Worm (Caenorhabditis elegans) whole organism, L2 larva: ENCODE measurements around the gene Y43F8C.5.

Experiments
- alr-1 ChIP-seq: fragments of 150-350 bp; optimal IDR thresholded peaks from 2 replicates; lab custom pipeline; 2014; ENCODE audit warnings: missing biosample characterization, missing genetic modification characterization
- elt-1 ChIP-seq: fragments of 150-350 bp; optimal IDR thresholded peaks from 2 replicates; lab custom pipeline; 2014; ENCODE audit warnings: missing biosample characterization, missing genetic modification characterization
- fos-1 ChIP-seq: fragments of 150-350 bp; optimal IDR thresholded peaks from 2 replicates; lab custom pipeline; 2014; ENCODE audit warnings: missing biosample characterization, missing genetic modification characterization
- lin-11 ChIP-seq: fragments of 150-350 bp; sonication (generic microtip); optimal IDR thresholded peaks from 2 replicates; lab custom pipeline; 2014; ENCODE audit warnings: missing biosample characterization, missing genetic modification characterization, inconsistent platforms, mixed read lengths
- nhr-10 ChIP-seq: sonication (generic microtip); optimal IDR thresholded peaks from 2 replicates; lab custom pipeline; 2017; ENCODE audit warnings: missing biosample characterization, missing genetic modification characterization
- sem-4 ChIP-seq: fragments of 150-350 bp; optimal IDR thresholded peaks from 2 replicates; lab custom pipeline; 2014; ENCODE audit warnings: missing biosample characterization, missing genetic modification reagents, missing genetic modification characterization

DNA sequence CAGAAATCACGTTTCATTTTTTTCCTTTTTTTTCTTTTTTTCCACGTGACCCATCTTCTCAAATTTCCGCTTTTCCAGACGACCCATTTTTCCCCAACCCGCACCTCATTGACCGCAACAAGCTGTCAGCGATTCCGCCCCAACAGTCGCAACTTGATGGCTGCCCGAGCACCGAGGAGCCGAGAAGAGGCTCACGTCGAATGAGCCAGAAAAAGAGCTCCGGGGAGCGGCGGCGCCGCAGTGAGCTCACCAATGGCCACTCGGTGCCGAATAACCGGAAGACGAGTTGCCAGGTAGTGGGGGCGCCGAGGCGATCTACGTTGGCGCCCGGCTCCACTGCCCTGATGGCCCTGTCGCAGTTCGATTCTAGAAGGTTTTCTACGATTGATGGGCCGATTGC, 41.6 kb downstream of the Y43F8C.5 start:
- TF ChIP-seq elt-1 (tag; lab: Kevin White, UChicago) (no peak), fos-1 (tag; lab: Kevin White, UChicago) (no peak), lin-11 (tag; lab: Kevin White, UChicago) (no peak), nhr-10 (no peak), sem-4 (no peak), alr-1 (no peak)
